Worm (Caenorhabditis elegans) whole organism, L4/young adult: Measurements from ENCODE around the gene srg-21.

Experiments
- W03F9.2 ChIP-seq: fragments of 150-350 bp; optimal IDR thresholded peaks from 2 replicates; lab custom pipeline; 2014; ENCODE audit warnings: missing biosample characterization, missing genetic modification characterization
- him-1 ChIP-seq: sonication (generic microtip); optimal IDR thresholded peaks from 2 replicates; lab custom pipeline; 2016; ENCODE audit warnings: missing genotype, missing genetic modification reagents, missing genetic modification characterization, missing compliant biosample characterization

DNA sequence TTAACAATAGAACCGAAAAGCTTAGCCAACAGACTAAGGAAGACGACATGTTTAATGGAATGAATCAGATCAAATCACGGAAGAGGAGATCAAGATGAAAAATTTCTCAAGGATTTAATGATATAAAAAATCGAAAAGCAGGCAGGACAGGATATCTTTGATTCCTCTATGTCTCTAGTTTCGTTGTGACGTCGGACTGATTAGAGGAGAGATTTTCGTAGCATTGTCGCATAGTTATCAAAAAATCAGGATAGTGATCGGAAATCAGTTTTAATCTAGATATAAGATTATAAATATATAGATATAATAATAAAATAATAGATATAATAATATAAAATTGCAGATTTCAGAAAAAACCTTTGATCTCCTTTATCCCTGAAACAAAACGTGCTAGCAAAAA is 47.8 kb downstream of the srg-21 start, which contains the start of gene B0454.8:
- no peak for TF ChIP-seq W03F9.2 (tag; lab: Kevin White, UChicago)
- no peak for TF ChIP-seq him-1
